Fruit fly (Drosophila melanogaster): ENCODE results near the gene CG5866.

The CG5866 gene

DNA sequence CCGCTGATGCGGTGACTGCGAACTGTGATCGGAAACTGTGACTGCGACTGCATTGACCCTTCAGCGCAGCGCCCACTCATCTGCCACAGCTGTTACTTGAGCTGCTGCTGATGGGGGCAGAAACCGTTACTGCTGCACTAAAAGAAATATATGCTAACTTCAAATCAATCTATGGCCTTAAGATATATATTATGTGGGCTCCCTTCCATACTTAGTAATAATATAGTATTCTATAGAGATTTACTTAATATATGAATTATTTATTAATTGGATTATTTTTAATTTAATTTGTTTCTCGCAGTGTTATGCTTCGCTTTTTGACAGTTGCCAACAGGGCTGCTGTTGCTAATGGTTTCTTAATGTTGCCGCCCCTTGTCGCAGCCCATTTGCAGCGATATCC is 36.5 kb upstream of the CG5866 start:
- TF ChIP-seq jumu (GFP tag; optimal IDR thresholded peaks at IDR 0.05): no peak
- no peak for TF ChIP-seq Neu2 (GFP tag; optimal IDR thresholded peaks at IDR 0.05; ENCODE audit: borderline replicate concordance)
- TF ChIP-seq Optix (GFP tag; IDR thresholded peaks at IDR 0.05): no peak
- TF ChIP-seq bigmax (GFP tag; optimal IDR thresholded peaks at IDR 0.05): no peak
- TF ChIP-seq CG14441 (GFP tag; IDR thresholded peaks at IDR 0.05): peak; percentile 23; the same call in 1 of the 2 replicates
- TF ChIP-seq CG11696 (GFP tag; IDR thresholded peaks at IDR 0.05): no peak
- TF ChIP-seq CG7357 (GFP tag; IDR thresholded peaks at IDR 0.05): no peak
- peak; percentile 43; the same call in 1 of the 3 replicates for TF ChIP-seq CG17361 (GFP tag; IDR thresholded peaks at IDR 0.05)
- no peak for TF ChIP-seq Sox100B (GFP tag; optimal IDR thresholded peaks at IDR 0.05)
- TF ChIP-seq CG15269 (tag; optimal IDR thresholded peaks at IDR 0.05): no peak
- no peak for TF ChIP-seq B-H2 (GFP tag; optimal IDR thresholded peaks at IDR 0.05)
- TF ChIP-seq CG18619 (GFP tag; optimal IDR thresholded peaks at IDR 0.05): no peak
- no peak for TF ChIP-seq CTCF (GFP tag; optimal IDR thresholded peaks at IDR 0.05)
- no peak for TF ChIP-seq tio (GFP tag; optimal IDR thresholded peaks at IDR 0.05)
- TF ChIP-seq ewg (GFP tag; optimal IDR thresholded peaks at IDR 0.05): no peak
- TF ChIP-seq Dip2 (GFP tag; IDR thresholded peaks at IDR 0.05): no peak
- peak; percentile 36 for TF ChIP-seq CG6689 (GFP tag; IDR thresholded peaks at IDR 0.05)
- TF ChIP-seq HLH54F (GFP tag; optimal IDR thresholded peaks at IDR 0.05): no peak
- TF ChIP-seq Hmr (GFP tag; optimal IDR thresholded peaks at IDR 0.05): no peak
- no peak for TF ChIP-seq kni (GFP tag; optimal IDR thresholded peaks at IDR 0.05)
- TF ChIP-seq danr (GFP tag; IDR thresholded peaks at IDR 0.05): no peak
- TF ChIP-seq Side (GFP tag; optimal IDR thresholded peaks at IDR 0.05): no peak
- TF ChIP-seq yki (optimal IDR thresholded peaks at IDR 0.05): no peak
- no peak for TF ChIP-seq CG10462 (GFP tag; optimal IDR thresholded peaks at IDR 0.05)
- peak; percentile 32 for TF ChIP-seq CG30403 (GFP tag; optimal IDR thresholded peaks at IDR 0.05)
- TF ChIP-seq az2 (GFP tag; optimal IDR thresholded peaks at IDR 0.05): no peak
- no peak for TF ChIP-seq CG8944 (GFP tag; optimal IDR thresholded peaks at IDR 0.05)
- TF ChIP-seq CG32532 (GFP tag; IDR thresholded peaks at IDR 0.05): no peak
- no peak for TF ChIP-seq Nf-YA (GFP tag; IDR thresholded peaks at IDR 0.05)
- no peak for TF ChIP-seq trem (tag; optimal IDR thresholded peaks at IDR 0.05)
- TF ChIP-seq CG11093 (GFP tag; IDR thresholded peaks at IDR 0.05): no peak
- no peak for TF ChIP-seq Eip74EF (GFP tag; optimal IDR thresholded peaks at IDR 0.05)
- no peak for TF ChIP-seq CG3847 (GFP tag; IDR thresholded peaks at IDR 0.05)
- no peak for TF ChIP-seq CG14860 (GFP tag; IDR thresholded peaks at IDR 0.05; ENCODE audit: partially characterized antibody)
- no peak for TF ChIP-seq sens (GFP tag)
- no peak for TF ChIP-seq CG43689 (GFP tag; IDR thresholded peaks at IDR 0.05)
- TF ChIP-seq CG15601 (tag; optimal IDR thresholded peaks at IDR 0.05): no peak
- no peak for TF ChIP-seq disco-r (GFP tag; optimal IDR thresholded peaks at IDR 0.05)
- TF ChIP-seq TFAM (GFP tag; optimal IDR thresholded peaks at IDR 0.05): no peak
- no peak for TF ChIP-seq cas (GFP tag; IDR thresholded peaks at IDR 0.05)
- TF ChIP-seq lab (GFP tag; optimal IDR thresholded peaks at IDR 0.05): no peak
- no peak for TF ChIP-seq Deaf1 (tag; optimal IDR thresholded peaks at IDR 0.05)
- no peak for TF ChIP-seq CG1792 (GFP tag; optimal IDR thresholded peaks at IDR 0.05)
- TF ChIP-seq D19A (tag; optimal IDR thresholded peaks at IDR 0.05): no peak
- TF ChIP-seq Max (GFP tag; optimal IDR thresholded peaks at IDR 0.05): no peak
- TF ChIP-seq CG31441 (GFP tag; IDR thresholded peaks at IDR 0.05): peak; percentile 34; the same call in 1 of the 2 replicates
- TF ChIP-seq gsb-n (tag; optimal IDR thresholded peaks at IDR 0.05): no peak
- TF ChIP-seq CG12769 (tag; optimal IDR thresholded peaks at IDR 0.05): no peak
- peak; percentile 22; the same call in 1 of the 3 replicates for TF ChIP-seq sr (GFP tag; IDR thresholded peaks at IDR 0.05)
- TF ChIP-seq CG3065 (GFP tag; optimal IDR thresholded peaks at IDR 0.05): no peak
- no peak; the same call in 1 of the 2 replicates for TF ChIP-seq CG10366 (GFP tag; IDR thresholded peaks at IDR 0.05)
- no peak for TF ChIP-seq sob (GFP tag; IDR thresholded peaks at IDR 0.05)
- TF ChIP-seq lilli (GFP tag; optimal IDR thresholded peaks at IDR 0.05): no peak
- no peak for TF ChIP-seq Abd-B (GFP tag; optimal IDR thresholded peaks at IDR 0.05)
